Fruit fly (Drosophila melanogaster) whole organism, embryonic: Measurements from ENCODE around the gene Rab39.

Experiments
- BEAF-32 ChIP-seq: fragments of 200-800 bp; sonication (Bioruptor generic); optimal IDR thresholded peaks from 3 replicates; lab custom pipeline; 2017; ENCODE audit warnings: missing biosample characterization, missing genetic modification characterization, mild to moderate bottlenecking, moderate library complexity, missing genetic modification reagents
- C15 ChIP-seq: fragments of 200-800 bp; sonication (Bioruptor generic); IDR thresholded peaks from 3 replicates; pipeline ENCODE4 v1.3.6; 2022; ENCODE audit warnings: missing biosample characterization, missing genetic modification characterization
- CG1024 ChIP-seq: fragments of 200-800 bp; sonication (Bioruptor generic); IDR thresholded peaks from 2 replicates; pipeline ENCODE4 v1.3.6; 2022; ENCODE audit warnings: missing biosample characterization, missing genetic modification characterization
- CG10959 ChIP-seq: fragments of 200-800 bp; sonication (Bioruptor generic); IDR thresholded peaks from 2 replicates; pipeline ENCODE4 v1.3.6; 2022; ENCODE audit warnings: missing biosample characterization, missing genetic modification characterization
- CG12155 ChIP-seq: fragments of 200-800 bp; sonication (Bioruptor generic); optimal IDR thresholded peaks from 3 replicates; lab custom pipeline; 2016; ENCODE audit warnings: missing biosample characterization, missing genetic modification characterization
- CG12744 ChIP-seq: fragments of 200-800 bp; sonication (Bioruptor generic); optimal IDR thresholded peaks from 2 replicates; lab custom pipeline; 2016; ENCODE audit warnings: missing biosample characterization, missing genetic modification characterization
- CG15514 ChIP-seq: fragments of 200-800 bp; sonication (Bioruptor generic); optimal IDR thresholded peaks from 3 replicates; lab custom pipeline; 2017; ENCODE audit warnings: missing biosample characterization, missing genetic modification characterization, mild to moderate bottlenecking, moderate library complexity, missing genetic modification reagents
- CG15696 ChIP-seq: fragments of 200-800 bp; sonication (Bioruptor generic); optimal IDR thresholded peaks from 2 replicates; lab custom pipeline; 2019; ENCODE audit warnings: missing biosample characterization, mild to moderate bottlenecking, missing genetic modification characterization, moderate library complexity
- CG16813 ChIP-seq: fragments of 200-800 bp; sonication (Bioruptor generic); IDR thresholded peaks from 3 replicates; pipeline ENCODE4 v1.3.6; 2022; ENCODE audit warnings: missing biosample characterization, missing genetic modification characterization; ENCODE audit not compliant: partially characterized antibody
- CG16815 ChIP-seq: fragments of 200-800 bp; sonication (Bioruptor generic); optimal IDR thresholded peaks from 3 replicates; lab custom pipeline; 2017; ENCODE audit warnings: missing biosample characterization, mild to moderate bottlenecking, missing genetic modification characterization
- CG18619 ChIP-seq: fragments of 200-800 bp; sonication (Bioruptor generic); optimal IDR thresholded peaks from 3 replicates; lab custom pipeline; 2017; ENCODE audit warnings: missing biosample characterization, mild to moderate bottlenecking, missing genetic modification characterization
- CG2712 ChIP-seq: fragments of 200-800 bp; optimal IDR thresholded peaks from 3 replicates; lab custom pipeline; 2019; ENCODE audit warnings: missing biosample characterization, mild to moderate bottlenecking, missing genetic modification characterization, moderate library complexity
- CG31388 ChIP-seq: fragments of 200-800 bp; sonication (Bioruptor generic); optimal IDR thresholded peaks from 2 replicates; lab custom pipeline; 2016; ENCODE audit warnings: missing biosample characterization, missing genetic modification characterization
- CG4617 ChIP-seq: fragments of 200-800 bp; sonication (Bioruptor generic); optimal IDR thresholded peaks from 3 replicates; lab custom pipeline; 2016; ENCODE audit warnings: missing biosample characterization, missing genetic modification characterization, borderline replicate concordance
- CG6689 ChIP-seq: fragments of 200-800 bp; sonication (Bioruptor generic); IDR thresholded peaks from 2 replicates; pipeline ENCODE4 v1.3.6; 2022; ENCODE audit warnings: missing biosample characterization, missing genetic modification characterization
- CG7928 ChIP-seq: fragments of 200-800 bp; sonication (Bioruptor generic); optimal IDR thresholded peaks from 2 replicates; lab custom pipeline; 2017; ENCODE audit warnings: missing biosample characterization, mild to moderate bottlenecking, missing genetic modification characterization
- CG8388 ChIP-seq: fragments of 200-800 bp; sonication (Bioruptor generic); optimal IDR thresholded peaks from 2 replicates; lab custom pipeline; 2019; ENCODE audit warnings: missing biosample characterization, mild to moderate bottlenecking, missing genetic modification characterization, moderate library complexity
- CG9437 ChIP-seq: fragments of 200-800 bp; sonication (Bioruptor generic); optimal IDR thresholded peaks from 2 replicates; lab custom pipeline; 2018; ENCODE audit warnings: missing biosample characterization, mild to moderate bottlenecking, missing genetic modification characterization
- CG9797 ChIP-seq: fragments of 200-800 bp; sonication (Bioruptor generic); optimal IDR thresholded peaks from 3 replicates; lab custom pipeline; 2018; ENCODE audit warnings: missing biosample characterization, mild to moderate bottlenecking, missing genetic modification characterization
- CkIIα-i1 ChIP-seq: fragments of 200-800 bp; sonication (Bioruptor generic); IDR thresholded peaks from 2 replicates; pipeline ENCODE4 v1.3.6; 2022; ENCODE audit warnings: missing biosample characterization, missing genetic modification characterization
- Dll ChIP-seq: fragments of 200-800 bp; sonication (Bioruptor generic); IDR thresholded peaks from 4 replicates; pipeline ENCODE4 v1.3.6; 2022; ENCODE audit warnings: missing biosample characterization, missing genetic modification characterization; ENCODE audit not compliant: partially characterized antibody
- Doc3 ChIP-seq: fragments of 200-800 bp; sonication (Bioruptor generic); IDR thresholded peaks from 3 replicates; pipeline ENCODE4 v1.3.6; 2022; ENCODE audit warnings: missing biosample characterization, missing genetic modification characterization; ENCODE audit not compliant: partially characterized antibody
- Drgx ChIP-seq: fragments of 200-800 bp; sonication (Bioruptor generic); IDR thresholded peaks from 2 replicates; pipeline ENCODE4 v1.3.6; 2022; ENCODE audit warnings: missing biosample characterization, missing genetic modification characterization
- Ets97D ChIP-seq: fragments of 200-800 bp; sonication (Bioruptor generic); optimal IDR thresholded peaks from 3 replicates; lab custom pipeline; 2016; ENCODE audit warnings: missing biosample characterization, missing genetic modification characterization
- Gug ChIP-seq: fragments of 200-800 bp; sonication (Bioruptor generic); IDR thresholded peaks from 4 replicates; pipeline ENCODE4 v1.3.6; 2022; ENCODE audit warnings: missing biosample characterization, missing genetic modification characterization
- HLH4C ChIP-seq: fragments of 200-800 bp; sonication (Bioruptor generic); IDR thresholded peaks from 3 replicates; pipeline ENCODE4 v1.3.6; 2022; ENCODE audit warnings: missing biosample characterization, missing genetic modification characterization; ENCODE audit not compliant: partially characterized antibody
- HmgD ChIP-seq: fragments of 200-800 bp; sonication (Bioruptor generic); optimal IDR thresholded peaks from 3 replicates; lab custom pipeline; 2016; ENCODE audit warnings: missing biosample characterization, missing genetic modification characterization
- Mrtf ChIP-seq: fragments of 200-800 bp; sonication (Bioruptor generic); IDR thresholded peaks from 3 replicates; pipeline ENCODE4 v1.3.6; 2022; ENCODE audit warnings: missing biosample characterization, missing genetic modification characterization
- Nf-YA ChIP-seq: fragments of 200-800 bp; sonication (Bioruptor generic); IDR thresholded peaks from 2 replicates; pipeline ENCODE4 v1.3.6; 2022; ENCODE audit warnings: missing biosample characterization, missing genetic modification characterization
- Nf-YC ChIP-seq: fragments of 200-800 bp; optimal IDR thresholded peaks from 3 replicates; lab custom pipeline; 2019; ENCODE audit warnings: missing biosample characterization, mild to moderate bottlenecking, missing genetic modification characterization, moderate library complexity
- Taf1 ChIP-seq: fragments of 200-800 bp; sonication (Bioruptor generic); IDR thresholded peaks from 2 replicates; pipeline ENCODE4 v1.3.6; 2022; ENCODE audit warnings: missing biosample characterization, missing genetic modification characterization
- crp ChIP-seq, 2 experiments: fragments of 200-800 bp; sonication (Bioruptor generic); optimal IDR thresholded peaks; 2 replicates in 1 of 2; 3 replicates in 1 of 2; lab custom pipeline; 2017; ENCODE audit warnings: missing biosample characterization in 2 of 2, missing genetic modification characterization in 2 of 2, mild to moderate bottlenecking in 1 of 2, moderate library complexity in 1 of 2
- fru ChIP-seq: fragments of >200 bp; optimal IDR thresholded peaks from 2 replicates; lab custom pipeline; 2017
- gsb-n ChIP-seq: fragments of 200-800 bp; sonication (Bioruptor generic); optimal IDR thresholded peaks from 3 replicates; lab custom pipeline; 2018; ENCODE audit warnings: missing biosample characterization, mild to moderate bottlenecking, missing genetic modification characterization
- hkb ChIP-seq, 2 experiments: fragments of 200-800 bp in 1 of 2; fragments of >200 bp in 1 of 2; sonication (Bioruptor generic) in 1 of 2; IDR thresholded peaks in 1 of 2; optimal IDR thresholded peaks in 1 of 2; 2 replicates each; pipeline versions ENCODE4 v1.3.6 to Lab custom; 2017 to 2022; ENCODE audit warnings: missing biosample characterization in 1 of 2, missing genetic modification characterization in 1 of 2
- odd ChIP-seq: fragments of 200-800 bp; sonication (Bioruptor generic); optimal IDR thresholded peaks from 2 replicates; lab custom pipeline; 2017; ENCODE audit warnings: missing biosample characterization, mild to moderate bottlenecking, missing genetic modification characterization
- org-1 ChIP-seq: fragments of 200-800 bp; sonication (Bioruptor generic); optimal IDR thresholded peaks from 2 replicates; lab custom pipeline; 2017; ENCODE audit warnings: missing biosample characterization, missing genetic modification characterization
- pan ChIP-seq, 4 experiments: fragments of >200 bp in 3 of 4; fragments of 200-800 bp in 1 of 4; sonication (Bioruptor generic) in 1 of 4; optimal IDR thresholded peaks in 3 of 4; IDR thresholded peaks in 1 of 4; 2 replicates each; pipeline versions ENCODE4 v1.3.6 to Lab custom; 2017 to 2022; ENCODE audit warnings: missing biosample characterization in 2 of 4, missing genetic modification characterization in 2 of 4, mixed read lengths in 1 of 4
- pb ChIP-seq: fragments of 200-800 bp; sonication (Bioruptor generic); optimal IDR thresholded peaks from 3 replicates; lab custom pipeline; 2016; ENCODE audit warnings: missing biosample characterization, missing genetic modification characterization
- pho ChIP-seq: fragments of 200-800 bp; sonication (Bioruptor generic); optimal IDR thresholded peaks from 2 replicates; lab custom pipeline; 2016; ENCODE audit warnings: missing biosample characterization, missing genetic modification characterization
- pros ChIP-seq: fragments of 200-800 bp; sonication (Bioruptor generic); optimal IDR thresholded peaks from 3 replicates; lab custom pipeline; 2019; ENCODE audit warnings: missing biosample characterization, mild to moderate bottlenecking, missing genetic modification characterization, moderate library complexity
- run ChIP-seq: fragments of 200-800 bp; sonication (Bioruptor generic); optimal IDR thresholded peaks from 3 replicates; lab custom pipeline; 2018; ENCODE audit warnings: missing biosample characterization, mild to moderate bottlenecking, missing genetic modification characterization
- tgo ChIP-seq: fragments of 200-800 bp; sonication (Bioruptor generic); IDR thresholded peaks from 3 replicates; pipeline ENCODE4 v1.3.6; 2022; ENCODE audit warnings: missing biosample characterization, missing genetic modification characterization
- tio ChIP-seq: fragments of 200-800 bp; sonication (Bioruptor generic); optimal IDR thresholded peaks from 2 replicates; lab custom pipeline; 2017; ENCODE audit warnings: missing biosample characterization, missing genetic modification characterization, inconsistent platforms
- tx ChIP-seq: fragments of 200-800 bp; sonication (Bioruptor generic); optimal IDR thresholded peaks from 2 replicates; lab custom pipeline; 2016; ENCODE audit warnings: missing biosample characterization, missing genetic modification characterization
- wek ChIP-seq: fragments of 200-800 bp; sonication (Bioruptor generic); optimal IDR thresholded peaks from 3 replicates; lab custom pipeline; 2018; ENCODE audit warnings: missing biosample characterization, mild to moderate bottlenecking, missing genetic modification characterization, moderate library complexity
- zen ChIP-seq: fragments of 200-800 bp; sonication (Bioruptor generic); optimal IDR thresholded peaks from 3 replicates; lab custom pipeline; 2018; ENCODE audit warnings: missing biosample characterization, mild to moderate bottlenecking, missing genetic modification characterization, moderate library complexity
- zfh2 ChIP-seq: fragments of 200-800 bp; sonication (Bioruptor generic); optimal IDR thresholded peaks from 2 replicates; lab custom pipeline; 2016; ENCODE audit warnings: missing biosample characterization, missing genetic modification characterization

Gene Rab39

dm6 chrX:7691947-7692739, 42.6 kb upstream of the Rab39 start (continued):
- TF ChIP-seq CG7928 (GFP tag; lab: Kevin White, UChicago), result peak; percentile 40
- 0 out of 3 replicates have a peak, but pooled peaks have one; percentile 16 for TF ChIP-seq C15 (GFP tag; lab: Robert Waterston, UW)
- peak; percentile 69 for TF ChIP-seq CG8388 (GFP tag; lab: Kevin White, UChicago)
- no peak for TF ChIP-seq CG10959
- TF ChIP-seq HmgD (GFP tag; lab: Kevin White, UChicago), result no peak
- no peak for TF ChIP-seq Gug (GFP tag; lab: Robert Waterston, UW)
- TF ChIP-seq CG16815 (GFP tag; lab: Kevin White, UChicago), result peak; percentile 33
- no peak for TF ChIP-seq crp (GFP tag; optimal IDR thresholded peaks at IDR 0.05; lab: Kevin White, UChicago)
- TF ChIP-seq tio (GFP tag; lab: Kevin White, UChicago), result peak; percentile 72
- peak; percentile 56 for TF ChIP-seq tx
- no peak for TF ChIP-seq hkb (optimal IDR thresholded peaks at IDR 0.05; lab: Kevin White, UChicago)
- peak; percentile 59 for TF ChIP-seq hkb (GFP tag; IDR thresholded peaks at IDR 0.05; lab: Robert Waterston, UW)
- TF ChIP-seq CG2712 (tag; lab: Kevin White, UChicago), result peak; percentile 78
- no peak for TF ChIP-seq CG16813 (GFP tag; lab: Robert Waterston, UW)
- TF ChIP-seq zen (tag; lab: Kevin White, UChicago), result no peak
- peak; percentile 59; the same call in 1 of the 2 replicates for TF ChIP-seq Taf1 (GFP tag; lab: Robert Waterston, UW)
- TF ChIP-seq CG4617 (GFP tag; lab: Kevin White, UChicago), result no peak
- peak; percentile 60 for TF ChIP-seq CG12744 (GFP tag; lab: Kevin White, UChicago)
- no peak for TF ChIP-seq wek (GFP tag; lab: Kevin White, UChicago)
- no peak for TF ChIP-seq pros (GFP tag; lab: Kevin White, UChicago)
- peak; percentile 52 for TF ChIP-seq CG15514 (GFP tag; lab: Kevin White, UChicago)
- no peak for TF ChIP-seq run (tag; lab: Kevin White, UChicago)
- no peak for TF ChIP-seq HLH4C (GFP tag; lab: Robert Waterston, UW)
- peak; percentile 46; the same call in 1 of the 3 replicates for TF ChIP-seq Mrtf (GFP tag; lab: Robert Waterston, UW)
- no peak for TF ChIP-seq BEAF-32 (GFP tag; lab: Kevin White, UChicago)
- TF ChIP-seq CG9437 (GFP tag; lab: Kevin White, UChicago), result peak; percentile 66
- TF ChIP-seq fru (lab: Kevin White, UChicago), result no peak
- TF ChIP-seq CG9797 (GFP tag; lab: Kevin White, UChicago), result no peak
- TF ChIP-seq, all 482 proteins: peak for 320

dm6 chrX:7692740-7693064, 42.0 kb upstream of the Rab39 start:
- TF ChIP-seq zfh2 (GFP tag; lab: Kevin White, UChicago) (peak; percentile 75), odd (GFP tag; lab: Kevin White, UChicago) (no peak), pan (optimal IDR thresholded peaks at IDR 0.05; lab: Kevin White, UChicago) (no peak), pan (GFP tag; optimal IDR thresholded peaks at IDR 0.05 in 1 of 2, IDR thresholded peaks at IDR 0.05 in 1 of 2) (peak in 1 of 2 experiments; percentile 78), pb (GFP tag; lab: Kevin White, UChicago) (peak; percentile 21), Drgx (GFP tag; lab: Robert Waterston, UW) (peak; percentile 80), Doc3 (no peak), CkIIα-i1 (GFP tag; lab: Robert Waterston, UW) (no peak), CG12155 (GFP tag; lab: Kevin White, UChicago) (peak; percentile 60), tgo (GFP tag; lab: Robert Waterston, UW) (peak; percentile 75), CG31388 (no peak), Ets97D (GFP tag; lab: Kevin White, UChicago) (no peak), CG15696 (tag; lab: Kevin White, UChicago) (no peak), Dll (GFP tag; lab: Robert Waterston, UW) (no peak), org-1 (GFP tag; lab: Kevin White, UChicago) (peak; percentile 45), pho (peak; percentile 50), CG6689 (GFP tag; lab: Robert Waterston, UW) (peak; percentile 80), gsb-n (tag; lab: Kevin White, UChicago) (peak; percentile 64), Nf-YA (GFP tag; lab: Robert Waterston, UW) (peak; percentile 50), Nf-YC (tag; lab: Kevin White, UChicago) (no peak), CG18619 (no peak), CG1024 (GFP tag; lab: Robert Waterston, UW) (no peak)
